2 fruit fly cellular contexts compared by ENCODE assay signal in genomic region chr3R:14070664-14071063, dm6.
TF ChIP-seq lines count a peak whose summit lies in the region.

No protein-coding gene starts in this region.

TF ChIP-seq in whole organism, adult, 20 proteins besides CTCF, POLR2A, EP300 and RAD21 (continued from another document):
- no peak for TF ChIP-seq CG7101 (tag; optimal IDR thresholded peaks at IDR 0.05; lab: Kevin White, UChicago)

TF ChIP-seq in whole organism, embryonic, 481 proteins besides CTCF, POLR2A, EP300 and RAD21 (continued from another document):
- TF ChIP-seq Chrac-16 (GFP tag; optimal IDR thresholded peaks at IDR 0.05; lab: Kevin White, UChicago) (no peak), ara (GFP tag; IDR thresholded peaks at IDR 0.05; lab: Robert Waterston, UW) (no peak), otp (GFP tag; IDR thresholded peaks at IDR 0.05; lab: Robert Waterston, UW) (no peak), lola (GFP tag; optimal IDR thresholded peaks at IDR 0.05; lab: Kevin White, UChicago) (no peak), caup (GFP tag; optimal IDR thresholded peaks at IDR 0.05; lab: Kevin White, UChicago; ENCODE audit: severe bottlenecking) (no peak), twi (tag; optimal IDR thresholded peaks at IDR 0.05; lab: Kevin White, UChicago) (no peak), gcm2 (GFP tag; optimal IDR thresholded peaks at IDR 0.05; lab: Kevin White, UChicago) (no peak), salm (tag; optimal IDR thresholded peaks at IDR 0.05; lab: Kevin White, UChicago) (no peak), CG2129 (GFP tag; IDR thresholded peaks at IDR 0.05; lab: Robert Waterston, UW; ENCODE audit: partially characterized antibody) (no peak), dimm (GFP tag; IDR thresholded peaks at IDR 0.05; lab: Robert Waterston, UW) (no peak), Dek (tag; optimal IDR thresholded peaks at IDR 0.05; lab: Kevin White, UChicago) (no peak), CG6689 (GFP tag; IDR thresholded peaks at IDR 0.05; lab: Robert Waterston, UW) (no peak), fd3F (GFP tag; optimal IDR thresholded peaks at IDR 0.05; lab: Kevin White, UChicago) (no peak), CG1024 (GFP tag; IDR thresholded peaks at IDR 0.05; lab: Robert Waterston, UW) (no peak), sd (tag; optimal IDR thresholded peaks at IDR 0.05; lab: Kevin White, UChicago) (peak; percentile 11), CG12391 (tag; optimal IDR thresholded peaks at IDR 0.05; lab: Kevin White, UChicago) (no peak), ssp (GFP tag; IDR thresholded peaks at IDR 0.05; lab: Robert Waterston, UW) (no peak), CG7928 (GFP tag; optimal IDR thresholded peaks at IDR 0.05; lab: Kevin White, UChicago) (no peak), pnt (GFP tag; optimal IDR thresholded peaks at IDR 0.05; lab: Kevin White, UChicago) (no peak), Side (GFP tag; optimal IDR thresholded peaks at IDR 0.05; lab: Kevin White, UChicago) (no peak), CG30431 (GFP tag; optimal IDR thresholded peaks at IDR 0.05; lab: Kevin White, UChicago) (no peak), lab (GFP tag; optimal IDR thresholded peaks at IDR 0.05; lab: Kevin White, UChicago) (peak; percentile 24), CG1792 (GFP tag; optimal IDR thresholded peaks at IDR 0.05; lab: Kevin White, UChicago) (no peak), pfk (GFP tag; optimal IDR thresholded peaks at IDR 0.05; lab: Kevin White, UChicago) (peak; percentile 9), ind (GFP tag; optimal IDR thresholded peaks at IDR 0.05; lab: Kevin White, UChicago) (no peak), Bgb (GFP tag; IDR thresholded peaks at IDR 0.05; lab: Robert Waterston, UW; ENCODE audit: partially characterized antibody) (no peak), grau (tag; optimal IDR thresholded peaks at IDR 0.05; lab: Kevin White, UChicago) (no peak), stc (GFP tag; IDR thresholded peaks at IDR 0.05; lab: Robert Waterston, UW) (0 out of 2 replicates have a peak, but pooled peaks have one; percentile 16), CG31441 (GFP tag; IDR thresholded peaks at IDR 0.05; lab: Robert Waterston, UW) (0 out of 2 replicates have a peak, but pooled peaks have one; percentile 8), lbe (GFP tag; optimal IDR thresholded peaks at IDR 0.05; lab: Kevin White, UChicago) (peak; percentile 2), tin (GFP tag; optimal IDR thresholded peaks at IDR 0.05; lab: Kevin White, UChicago) (no peak), CG17328 (GFP tag; IDR thresholded peaks at IDR 0.05; lab: Robert Waterston, UW) (no peak), gro (GFP tag; optimal IDR thresholded peaks at IDR 0.05; lab: Kevin White, UChicago) (no peak), NfI (GFP tag; optimal IDR thresholded peaks at IDR 0.05; lab: Kevin White, UChicago) (no peak), Kr (GFP tag; optimal IDR thresholded peaks at IDR 0.05; lab: Kevin White, UChicago) (no peak), CG13624 (GFP tag; optimal IDR thresholded peaks at IDR 0.05; lab: Kevin White, UChicago) (peak; percentile 24), CG9817 (tag; optimal IDR thresholded peaks at IDR 0.05; lab: Kevin White, UChicago) (no peak)
